Worm (Caenorhabditis elegans): ENCODE results near the gene K04C2.3.

K04C2.3 gene

ce11 chrIII:6887574-6887973 is 14.7 kb downstream of the K04C2.3 start (continued):
- peak; percentile 60 for TF ChIP-seq dve-1 (tag; optimal IDR thresholded peaks at IDR 0.05; ENCODE audit: insufficient read depth)
- TF ChIP-seq zfp-3 (GFP tag; conservative IDR thresholded peaks at IDR 0.05) = peak; percentile 51; the same call in 1 of the 2 replicates
- TF ChIP-seq set-16 (GFP tag; IDR thresholded peaks at IDR 0.05) = no peak
- TF ChIP-seq lim-7 (GFP tag; IDR thresholded peaks at IDR 0.05) = peak; percentile 96
- peak; percentile 48 for TF ChIP-seq Y5F2A.4 (GFP tag; optimal IDR thresholded peaks at IDR 0.05)
- peak; percentile 87 for TF ChIP-seq lin-38 (GFP tag; IDR thresholded peaks at IDR 0.05)
- TF ChIP-seq lin-13 (GFP tag; optimal IDR thresholded peaks at IDR 0.05) = peak; percentile 73
- no peak for TF ChIP-seq egl-27 (tag; optimal IDR thresholded peaks at IDR 0.05)
- peak; percentile 52 for TF ChIP-seq nhr-42 (GFP tag; IDR thresholded peaks at IDR 0.05)
- peak; percentile 49 for TF ChIP-seq lir-3 (tag; optimal IDR thresholded peaks at IDR 0.05)
- peak; percentile 91 for TF ChIP-seq nhr-41 (GFP tag; IDR thresholded peaks at IDR 0.05)
- TF ChIP-seq aly-2 (tag; optimal IDR thresholded peaks at IDR 0.05) = no peak
- no peak for TF ChIP-seq pqm-1 (tag; optimal IDR thresholded peaks at IDR 0.05)
- peak; percentile 16 for TF ChIP-seq nhr-28 (tag; optimal IDR thresholded peaks at IDR 0.05)
- 0 out of 4 replicates have a peak, but pooled peaks have one; percentile 43 to 69 for TF ChIP-seq madf-5 (GFP tag; IDR thresholded peaks at IDR 0.05)
- peak; percentile 51 for TF ChIP-seq unc-130 (GFP tag; optimal IDR thresholded peaks at IDR 0.05)
- no peak for TF ChIP-seq attf-4 (tag; optimal IDR thresholded peaks at IDR 0.05)
- peak; percentile 84 for TF ChIP-seq mes-2 (tag; optimal IDR thresholded peaks at IDR 0.05; ENCODE audit: poor library complexity, severe bottlenecking)
- 0 out of 2 replicates have a peak, but pooled peaks have one; percentile 65 for TF ChIP-seq Y105C5A.15 (GFP tag; IDR thresholded peaks at IDR 0.05)
- TF ChIP-seq tag-97 (GFP tag; IDR thresholded peaks at IDR 0.05) = no peak
- peak; percentile 74 for TF ChIP-seq mep-1 (tag; optimal IDR thresholded peaks at IDR 0.05)
- TF ChIP-seq cey-2 (tag; optimal IDR thresholded peaks at IDR 0.05; ENCODE audit: borderline replicate concordance, insufficient read depth) = no peak
- peak; percentile 64 for TF ChIP-seq hlh-30 (tag; optimal IDR thresholded peaks at IDR 0.05; ENCODE audit: insufficient read depth)
- TF ChIP-seq nhr-11 (tag; optimal IDR thresholded peaks at IDR 0.05) = peak; percentile 1
- TF ChIP-seq nhr-25 (tag; optimal IDR thresholded peaks at IDR 0.05; ENCODE audit: borderline replicate concordance, insufficient read depth) = no peak
- no peak for TF ChIP-seq duxl-1 (tag; optimal IDR thresholded peaks at IDR 0.05; ENCODE audit: poor library complexity)
- peak in 1 of 2 experiments; percentile 75 for TF ChIP-seq lsy-2 (tag; optimal IDR thresholded peaks at IDR 0.05)
- peak; percentile 87 for TF ChIP-seq madf-9 (GFP tag; conservative IDR thresholded peaks at IDR 0.05)
- TF ChIP-seq mxl-2 (GFP tag; conservative IDR thresholded peaks at IDR 0.05) = peak; percentile 75; the same call in 1 of the 2 replicates
- TF ChIP-seq lin-15B (tag; optimal IDR thresholded peaks at IDR 0.05) = no peak
- peak; percentile 91 for TF ChIP-seq ceh-44 (GFP tag; IDR thresholded peaks at IDR 0.05)
- no peak for TF ChIP-seq skn-1 (tag; optimal IDR thresholded peaks at IDR 0.05)
- no peak for TF ChIP-seq ceh-32 (tag; optimal IDR thresholded peaks at IDR 0.05; ENCODE audit: poor library complexity)
- peak; percentile 65; the same call in 1 of the 2 replicates for TF ChIP-seq php-3 (GFP tag; IDR thresholded peaks at IDR 0.05)
- peak; percentile 51 for TF ChIP-seq T20F7.1 (GFP tag; optimal IDR thresholded peaks at IDR 0.05)
- TF ChIP-seq ama-1 (optimal IDR thresholded peaks at IDR 0.05) = peak; percentile 14
- peak; percentile 65 for TF ChIP-seq dmd-6 (GFP tag; IDR thresholded peaks at IDR 0.05)
- TF ChIP-seq dmd-9 (GFP tag; IDR thresholded peaks at IDR 0.05) = peak; percentile 63; the same call in 1 of the 2 replicates
- peak; percentile 84 for TF ChIP-seq arid-1 (GFP tag; conservative IDR thresholded peaks at IDR 0.05)
- TF ChIP-seq fkh-10 (GFP tag; optimal IDR thresholded peaks at IDR 0.05) = no peak
- peak; percentile 62 for TF ChIP-seq lin-1 (GFP tag; IDR thresholded peaks at IDR 0.05)
- TF ChIP-seq ceh-28 (tag; optimal IDR thresholded peaks at IDR 0.05) = no peak
- peak; percentile 94 for TF ChIP-seq vab-7 (GFP tag; IDR thresholded peaks at IDR 0.05)
- TF ChIP-seq mdt-29 (GFP tag; IDR thresholded peaks at IDR 0.05) = peak; percentile 66; the same call in 1 of the 2 replicates
- TF ChIP-seq ztf-11 (tag; optimal IDR thresholded peaks at IDR 0.05) = no peak
- TF ChIP-seq F44E2.7 (GFP tag; IDR thresholded peaks at IDR 0.05) = peak; percentile 75; the same call in 1 of the 2 replicates
- TF ChIP-seq ZK337.2 (GFP tag; IDR thresholded peaks at IDR 0.05) = 0 out of 2 replicates have a peak, but pooled peaks have one; percentile 58
- TF ChIP-seq lin-29 (GFP tag; IDR thresholded peaks at IDR 0.05) = 0 out of 2 replicates have a peak, but pooled peaks have one; percentile 24
- peak; percentile 49 for TF ChIP-seq nhr-6 (tag; optimal IDR thresholded peaks at IDR 0.05)
